Worm (Caenorhabditis elegans): ENCODE results near the gene Y94H6A.5.

Y94H6A.5 gene

DNA sequence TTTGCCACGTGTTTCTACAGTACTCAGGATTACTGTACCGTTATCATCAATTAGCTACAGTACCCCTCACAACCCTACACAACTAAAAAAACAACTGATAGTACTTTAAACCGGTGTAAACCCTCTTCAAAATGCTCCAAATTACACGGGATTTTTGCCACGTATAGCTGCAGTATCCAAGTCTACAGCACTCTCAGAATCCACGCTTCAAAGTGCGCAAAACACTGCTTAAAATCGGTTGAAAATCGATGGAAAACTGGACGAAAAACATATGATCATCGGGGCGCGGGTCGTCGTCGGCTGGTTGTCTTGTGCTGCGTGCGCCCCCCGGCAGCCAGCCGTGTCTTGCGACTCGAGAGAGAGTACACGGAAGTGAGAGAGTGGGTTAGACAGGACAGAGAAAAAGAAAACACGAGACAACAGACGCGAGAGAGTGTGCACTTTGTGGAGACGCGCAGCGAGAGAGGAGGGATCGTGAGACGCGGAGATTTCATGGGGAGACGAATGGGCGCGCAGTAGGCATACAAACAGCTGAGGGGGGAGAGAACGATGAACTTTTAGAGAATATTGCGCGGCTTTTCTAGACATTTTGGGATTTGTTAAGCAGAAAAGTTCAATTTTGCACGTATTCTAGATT lies 4.7 kb upstream of the Y94H6A.5 start:
- TF ChIP-seq ceh-22 (tag; optimal IDR thresholded peaks at IDR 0.05) (no peak), ceh-18 (tag; optimal IDR thresholded peaks at IDR 0.05) (peak; percentile 78), ztf-16 (tag; optimal IDR thresholded peaks at IDR 0.05) (no peak), ref-2 (tag; optimal IDR thresholded peaks at IDR 0.05) (peak; percentile 57), elt-2 (tag; optimal IDR thresholded peaks at IDR 0.05) (no peak), dmd-4 (tag; optimal IDR thresholded peaks at IDR 0.05; ENCODE audit: borderline replicate concordance) (no peak), hlh-13 (GFP tag; optimal IDR thresholded peaks at IDR 0.05) (no peak), sox-4 (tag; optimal IDR thresholded peaks at IDR 0.05) (no peak), unc-42 (tag; optimal IDR thresholded peaks at IDR 0.05) (peak; percentile 52), ceh-9 (tag; optimal IDR thresholded peaks at IDR 0.05) (no peak), odd-2 (tag; optimal IDR thresholded peaks at IDR 0.05) (no peak), sox-2 (GFP tag; IDR thresholded peaks at IDR 0.05) (no peak), ahr-1 (tag; optimal IDR thresholded peaks at IDR 0.05) (no peak), C38D4.7 (GFP tag; optimal IDR thresholded peaks at IDR 0.05) (no peak), eyg-1 (tag; optimal IDR thresholded peaks at IDR 0.05) (no peak), ttx-3 (tag; optimal IDR thresholded peaks at IDR 0.05) (no peak), ceh-48 (tag; optimal IDR thresholded peaks at IDR 0.05) (no peak), gmeb-2 (tag; optimal IDR thresholded peaks at IDR 0.05) (no peak), hlh-15 (tag; optimal IDR thresholded peaks at IDR 0.05) (no peak), lin-11 (tag; optimal IDR thresholded peaks at IDR 0.05) (no peak), unc-3 (GFP tag; conservative IDR thresholded peaks at IDR 0.05) (no peak), unc-3 (tag; optimal IDR thresholded peaks at IDR 0.05) (no peak), che-1 (tag; optimal IDR thresholded peaks at IDR 0.05) (no peak), nhr-232 (tag; optimal IDR thresholded peaks at IDR 0.05) (no peak), elt-4 (tag; optimal IDR thresholded peaks at IDR 0.05) (no peak), madf-2 (tag; optimal IDR thresholded peaks at IDR 0.05) (no peak), T23F11.4 (GFP tag; optimal IDR thresholded peaks at IDR 0.05) (no peak), tbx-7 (tag; optimal IDR thresholded peaks at IDR 0.05) (no peak), nhr-11 (tag; optimal IDR thresholded peaks at IDR 0.05) (no peak), ceh-30 (tag; optimal IDR thresholded peaks at IDR 0.05) (no peak), pros-1 (tag; optimal IDR thresholded peaks at IDR 0.05) (peak; percentile 51), unc-86 (tag; optimal IDR thresholded peaks at IDR 0.05) (no peak), hlh-30 (tag; optimal IDR thresholded peaks at IDR 0.05; ENCODE audit: insufficient read depth) (peak; percentile 99), dve-1 (tag; optimal IDR thresholded peaks at IDR 0.05) (peak; percentile 10), pag-3 (tag; optimal IDR thresholded peaks at IDR 0.05; ENCODE audit: borderline replicate concordance) (no peak), syd-9 (tag; optimal IDR thresholded peaks at IDR 0.05) (no peak), ceh-2 (tag; optimal IDR thresholded peaks at IDR 0.05) (peak; percentile 38), ceh-45 (GFP tag; IDR thresholded peaks at IDR 0.05) (no peak), lim-6 (tag; optimal IDR thresholded peaks at IDR 0.05) (no peak), ceh-34 (tag; optimal IDR thresholded peaks at IDR 0.05) (peak; percentile 52), fax-1 (tag; optimal IDR thresholded peaks at IDR 0.05) (no peak), rnt-1 (tag; optimal IDR thresholded peaks at IDR 0.05) (peak; percentile 42), sdc-2 (tag; optimal IDR thresholded peaks at IDR 0.05) (peak; percentile 24), C08G9.2 (tag; optimal IDR thresholded peaks at IDR 0.05) (peak; percentile 21), ceh-24 (tag; optimal IDR thresholded peaks at IDR 0.05) (no peak), pqm-1 (tag; optimal IDR thresholded peaks at IDR 0.05) (no peak), fkh-6 (tag; optimal IDR thresholded peaks at IDR 0.05) (no peak), pat-9 (tag; optimal IDR thresholded peaks at IDR 0.05) (no peak), mec-3 (tag; optimal IDR thresholded peaks at IDR 0.05; ENCODE audit: borderline replicate concordance) (no peak), nfya-1 (tag; optimal IDR thresholded peaks at IDR 0.05) (peak; percentile 89), pha-4 (tag; optimal IDR thresholded peaks at IDR 0.05) (no peak), ets-4 (tag; optimal IDR thresholded peaks at IDR 0.05) (peak; percentile 9), unc-55 (GFP tag; optimal IDR thresholded peaks at IDR 0.05) (peak; percentile 87)
